Fruit fly (Drosophila melanogaster) whole organism, wandering third instar larva: Measurements from ENCODE around the gene ND-20L.

Source experiments
- Abd-B ChIP-seq: fragments of >200 bp; optimal IDR thresholded peaks from 2 replicates; lab custom pipeline; 2017; ENCODE audit warnings: missing biosample characterization, missing genetic modification characterization
- CG32264 ChIP-seq: fragments of 200-800 bp; sonication (Bioruptor generic); optimal IDR thresholded peaks from 2 replicates; lab custom pipeline; 2016; ENCODE audit warnings: missing biosample characterization, missing genetic modification characterization
- CrebA ChIP-seq: fragments of 200-800 bp; sonication (Bioruptor generic); optimal IDR thresholded peaks from 2 replicates; lab custom pipeline; 2016; ENCODE audit warnings: missing biosample characterization, mild to moderate bottlenecking, missing genetic modification characterization, borderline replicate concordance
- Dfd ChIP-seq: fragments of >200 bp; optimal IDR thresholded peaks from 2 replicates; lab custom pipeline; 2017; ENCODE audit warnings: missing biosample characterization, missing genetic modification characterization
- Dif ChIP-seq: fragments of 200-275, 200-300 bp; sonication (Bioruptor generic); optimal IDR thresholded peaks from 2 replicates; lab custom pipeline; 2018; ENCODE audit warnings: missing biosample characterization, missing genetic modification characterization; ENCODE audit not compliant: partially characterized antibody
- HLH106 ChIP-seq: fragments of 200-800 bp; optimal IDR thresholded peaks from 3 replicates; lab custom pipeline; 2019; ENCODE audit warnings: missing biosample characterization, mild to moderate bottlenecking, missing genetic modification characterization, moderate library complexity
- Hr83 ChIP-seq: fragments of 200-300 bp; sonication (Bioruptor generic); optimal IDR thresholded peaks from 2 replicates; lab custom pipeline; 2016; ENCODE audit warnings: missing biosample characterization, mild to moderate bottlenecking, missing genetic modification characterization, moderate library complexity; ENCODE audit not compliant: poor library complexity, severe bottlenecking
- Jra ChIP-seq: sonication (Bioruptor generic); optimal IDR thresholded peaks from 2 replicates; lab custom pipeline; 2016; ENCODE audit warnings: missing biosample characterization, missing genetic modification characterization
- Mio ChIP-seq: sonication (Bioruptor generic); optimal IDR thresholded peaks from 2 replicates; lab custom pipeline; 2016; ENCODE audit warnings: missing biosample characterization, missing genetic modification characterization
- Myc ChIP-seq: fragments of >200 bp; optimal IDR thresholded peaks from 2 replicates; lab custom pipeline; 2017
- N ChIP-seq: fragments of >200 bp; optimal IDR thresholded peaks from 2 replicates; lab custom pipeline; 2018; ENCODE audit warnings: missing biosample characterization, missing external identifiers, missing genetic modification characterization
- OdsH ChIP-seq: fragments of 200-800 bp; sonication (Bioruptor generic); optimal IDR thresholded peaks from 2 replicates; lab custom pipeline; 2016; ENCODE audit warnings: missing biosample characterization, mild to moderate bottlenecking, missing genetic modification characterization
- Rel ChIP-seq, 2 experiments: fragments of 200-800 bp; sonication (Bioruptor generic) in 1 of 2; optimal IDR thresholded peaks; 2 replicates in 1 of 2; 3 replicates in 1 of 2; lab custom pipeline; 2016 to 2019; ENCODE audit warnings: mild to moderate bottlenecking in 2 of 2, missing biosample characterization in 2 of 2, missing genetic modification characterization in 2 of 2, moderate library complexity in 1 of 2
- Sp1 ChIP-seq: fragments of 200-800 bp; sonication (Bioruptor generic); optimal IDR thresholded peaks from 3 replicates; lab custom pipeline; 2019; ENCODE audit warnings: missing biosample characterization, mild to moderate bottlenecking, missing genetic modification characterization, moderate library complexity
- Vsx2 ChIP-seq: fragments of 200-300, 225-300 bp; sonication (Bioruptor generic); optimal IDR thresholded peaks from 2 replicates; lab custom pipeline; 2018; ENCODE audit warnings: missing biosample characterization, missing genetic modification characterization; ENCODE audit not compliant: partially characterized antibody
- br ChIP-seq: fragments of 200-800 bp; sonication (Bioruptor generic); optimal IDR thresholded peaks from 2 replicates; lab custom pipeline; 2016; ENCODE audit warnings: missing biosample characterization, missing genetic modification characterization
- brk ChIP-seq: fragments of 200-800 bp; sonication (Bioruptor generic); optimal IDR thresholded peaks from 2 replicates; lab custom pipeline; 2016; ENCODE audit warnings: missing biosample characterization, mild to moderate bottlenecking, missing genetic modification characterization
- dl ChIP-seq, 2 experiments: fragments of 175-275, 200-275 bp in 1 of 2; fragments of 200-275 bp in 1 of 2; sonication (Bioruptor generic); optimal IDR thresholded peaks; lab custom pipeline; 2018; ENCODE audit warnings: mild to moderate bottlenecking in 2 of 2, missing biosample characterization in 2 of 2, missing genetic modification characterization in 2 of 2, moderate library complexity in 2 of 2; ENCODE audit not compliant: partially characterized antibody in 2 of 2, insufficient read depth in 1 of 2
- foxo ChIP-seq, 2 experiments: fragments of 200-800 bp; sonication (Bioruptor generic); optimal IDR thresholded peaks; 2 replicates in 1 of 2; 3 replicates in 1 of 2; lab custom pipeline; 2016 to 2017; ENCODE audit warnings: missing biosample characterization in 2 of 2, missing genetic modification characterization in 2 of 2
- fru ChIP-seq: fragments of 200-800 bp; sonication (Bioruptor generic); optimal IDR thresholded peaks from 3 replicates; lab custom pipeline; 2016; ENCODE audit warnings: missing biosample characterization, mild to moderate bottlenecking, missing genetic modification characterization
- h ChIP-seq: fragments of 200-800 bp; sonication (Bioruptor generic); optimal IDR thresholded peaks from 3 replicates; lab custom pipeline; 2016; ENCODE audit warnings: missing biosample characterization, mild to moderate bottlenecking, missing genetic modification characterization
- jim ChIP-seq: fragments of 175-275, 200-325 bp; sonication (Bioruptor generic); optimal IDR thresholded peaks from 2 replicates; lab custom pipeline; 2016; ENCODE audit warnings: missing biosample characterization, mild to moderate bottlenecking, missing genetic modification characterization
- lola ChIP-seq: fragments of >200 bp; optimal IDR thresholded peaks from 2 replicates; lab custom pipeline; 2017; ENCODE audit warnings: missing biosample characterization, missing genetic modification characterization
- psq ChIP-seq: fragments of 200-800 bp; sonication (Bioruptor generic); optimal IDR thresholded peaks from 3 replicates; lab custom pipeline; 2017; ENCODE audit warnings: missing biosample characterization, mild to moderate bottlenecking, missing genetic modification characterization, moderate library complexity
- rgr ChIP-seq: fragments of 200-800 bp; sonication (Bioruptor generic); optimal IDR thresholded peaks from 3 replicates; lab custom pipeline; 2016; ENCODE audit warnings: missing biosample characterization, mild to moderate bottlenecking, missing genetic modification characterization
- sage ChIP-seq: fragments of 200-800 bp; sonication (Bioruptor generic); optimal IDR thresholded peaks from 2 replicates; lab custom pipeline; 2016; ENCODE audit warnings: missing biosample characterization, mild to moderate bottlenecking, missing genetic modification characterization
- sv ChIP-seq: fragments of 200-800 bp; sonication (Bioruptor generic); optimal IDR thresholded peaks from 3 replicates; lab custom pipeline; 2016; ENCODE audit warnings: missing biosample characterization, missing genetic modification characterization
- tai ChIP-seq: sonication (Bioruptor generic); optimal IDR thresholded peaks from 2 replicates; lab custom pipeline; 2016; ENCODE audit warnings: missing biosample characterization, missing genetic modification characterization
- woc ChIP-seq: sonication (Bioruptor generic); optimal IDR thresholded peaks from 2 replicates; lab custom pipeline; 2016; ENCODE audit warnings: missing biosample characterization, mild to moderate bottlenecking, missing genetic modification characterization

ND-20L gene

DNA sequence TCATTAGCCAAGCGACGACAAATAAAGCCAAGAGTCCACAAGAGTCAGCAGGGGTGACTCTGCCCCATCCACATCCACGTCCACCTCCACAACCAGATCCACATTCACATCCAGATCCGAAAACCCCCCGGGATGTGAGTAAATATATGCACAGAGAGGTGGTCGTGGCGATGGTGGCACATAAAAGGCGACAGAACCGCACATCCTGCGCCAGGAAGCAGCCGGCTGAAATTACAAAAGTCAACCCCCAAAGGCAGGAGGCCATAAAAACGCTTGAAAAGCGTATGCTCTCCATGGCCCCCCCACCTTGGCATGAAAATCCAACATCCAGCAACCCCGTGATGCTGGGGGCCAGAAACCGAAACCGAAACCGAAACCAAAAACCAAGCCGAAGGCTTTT is 35.2 kb downstream of the ND-20L start:
- no peak for TF ChIP-seq rgr (GFP tag; lab: Kevin White, UChicago)
- TF ChIP-seq Hr83 (GFP tag; lab: Kevin White, UChicago), result no peak
- no peak for TF ChIP-seq CG32264 (GFP tag; lab: Kevin White, UChicago)
- no peak for TF ChIP-seq br (GFP tag; lab: Kevin White, UChicago)
- TF ChIP-seq lola (GFP tag; lab: Kevin White, UChicago), result no peak
- no peak for TF ChIP-seq tai (GFP tag; lab: Kevin White, UChicago)
- TF ChIP-seq Mio (GFP tag; lab: Kevin White, UChicago), result no peak
- no peak for TF ChIP-seq Myc (lab: Kevin White, UChicago)
- no peak for TF ChIP-seq Jra (GFP tag; lab: Kevin White, UChicago)
- no peak for TF ChIP-seq OdsH (GFP tag; lab: Kevin White, UChicago)

DNA sequence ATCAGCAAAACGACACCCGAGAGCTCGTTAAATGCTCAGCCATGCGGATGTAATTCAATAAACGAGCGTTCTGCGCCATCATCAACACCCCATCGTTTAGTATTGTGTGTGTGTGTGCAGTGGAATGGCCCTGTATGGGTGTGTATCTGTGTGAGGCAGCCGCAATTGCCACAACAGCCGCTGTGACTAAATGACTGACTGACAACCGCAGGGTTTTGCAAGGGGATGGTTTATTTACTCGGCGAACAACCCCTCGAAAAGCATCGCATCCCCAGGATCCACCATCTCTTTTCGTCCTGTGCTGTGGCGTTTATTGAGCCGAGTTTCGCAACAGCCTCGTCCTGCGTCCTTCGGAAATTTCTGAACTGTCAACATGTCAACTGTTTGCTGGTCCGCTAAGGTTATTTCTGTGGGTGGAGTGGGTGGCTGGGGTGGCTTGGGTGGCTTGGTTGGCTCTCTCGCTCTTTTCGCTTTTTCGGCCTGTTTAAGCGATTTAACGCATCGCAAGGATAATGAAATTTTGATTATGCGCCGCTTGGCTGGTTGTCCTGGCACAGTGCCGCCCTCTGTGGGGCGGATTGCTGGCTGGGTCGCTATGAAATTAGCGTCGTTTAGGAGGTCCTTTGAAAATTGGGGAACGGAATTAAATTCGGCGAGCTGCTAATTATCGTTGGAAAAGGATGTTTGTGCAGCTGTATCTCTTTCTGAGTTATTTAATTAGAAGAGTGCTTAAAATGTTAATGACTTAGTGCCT is 37.5 kb downstream of the ND-20L start:
- no peak for TF ChIP-seq Dif (GFP tag; lab: Kevin White, UChicago)
- no peak for TF ChIP-seq Vsx2 (GFP tag; lab: Kevin White, UChicago)
- TF ChIP-seq Jra (GFP tag; lab: Kevin White, UChicago), result no peak
- no peak for TF ChIP-seq lola (GFP tag; lab: Kevin White, UChicago)
- TF ChIP-seq CG32264 (GFP tag; lab: Kevin White, UChicago), result no peak
- no peak for TF ChIP-seq psq (GFP tag; lab: Kevin White, UChicago)
- no peak for TF ChIP-seq woc (GFP tag; lab: Kevin White, UChicago)
- TF ChIP-seq br (GFP tag; lab: Kevin White, UChicago), result no peak
- TF ChIP-seq CrebA (GFP tag; lab: Kevin White, UChicago), result no peak

DNA sequence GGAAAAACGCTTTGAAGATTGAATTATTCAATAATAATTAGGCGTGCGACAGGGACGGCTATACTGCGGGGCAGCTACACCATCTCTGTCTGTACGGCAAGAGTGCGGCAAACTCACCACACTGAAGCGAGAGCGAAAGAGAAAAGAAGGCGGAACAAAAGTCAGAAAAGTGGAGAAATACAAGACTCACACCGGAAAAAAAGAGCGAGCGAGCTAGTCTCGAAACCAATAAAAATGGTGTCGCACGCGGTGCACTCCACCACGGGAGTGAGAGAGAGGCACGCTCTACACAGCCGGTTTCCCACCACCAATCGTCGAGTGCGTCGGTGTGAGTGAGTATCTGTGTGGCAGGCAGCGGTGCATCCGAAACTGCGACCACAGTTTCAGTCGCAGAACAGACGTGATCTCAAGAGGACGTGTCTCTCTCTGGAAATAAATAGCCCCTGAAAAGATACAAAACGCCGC is 40.5 kb downstream of the ND-20L start, which contains the start of gene Dr:
TSS of gene Dr (plus strand) at position 384 of the 465 bp plus-strand sequence.
- peak; percentile 28 for TF ChIP-seq h
- peak; percentile 35 for TF ChIP-seq Myc (lab: Kevin White, UChicago)
- TF ChIP-seq Rel (GFP tag; optimal IDR thresholded peaks at IDR 0.05; lab: Kevin White, UChicago), result no peak
- peak; percentile 14 for TF ChIP-seq Rel (tag; optimal IDR thresholded peaks at IDR 0.05; lab: Kevin White, UChicago)
- TF ChIP-seq fru (GFP tag; lab: Kevin White, UChicago), result no peak
- TF ChIP-seq psq (GFP tag; lab: Kevin White, UChicago), result peak; percentile 34
- TF ChIP-seq Abd-B (GFP tag; lab: Kevin White, UChicago), result no peak
- no peak for TF ChIP-seq tai (GFP tag; lab: Kevin White, UChicago)
- no peak for TF ChIP-seq br (GFP tag; lab: Kevin White, UChicago)
- peak; percentile 13 for TF ChIP-seq rgr (GFP tag; lab: Kevin White, UChicago)
- TF ChIP-seq Vsx2 (GFP tag; lab: Kevin White, UChicago), result peak; percentile 64
- TF ChIP-seq brk (GFP tag; lab: Kevin White, UChicago), result peak; percentile 21
- no peak for TF ChIP-seq Sp1 (GFP tag; lab: Kevin White, UChicago)
- peak; percentile 21 for TF ChIP-seq OdsH (GFP tag; lab: Kevin White, UChicago)
- peak; percentile 68 for TF ChIP-seq Hr83 (GFP tag; lab: Kevin White, UChicago)
- TF ChIP-seq jim (GFP tag; lab: Kevin White, UChicago), result no peak
- TF ChIP-seq sage (GFP tag; lab: Kevin White, UChicago), result no peak
- peak; percentile 11 for TF ChIP-seq N (GFP tag; lab: Kevin White, UChicago)
- TF ChIP-seq Dif (GFP tag; lab: Kevin White, UChicago), result peak; percentile 24
- no peak for TF ChIP-seq sv (GFP tag; lab: Kevin White, UChicago)
- TF ChIP-seq HLH106, result no peak
- TF ChIP-seq foxo (GFP tag; optimal IDR thresholded peaks at IDR 0.05; lab: Kevin White, UChicago), result peak in 1 of 2 experiments; percentile 12
- peak; percentile 52 to 61 for TF ChIP-seq dl (GFP tag; optimal IDR thresholded peaks at IDR 0.05; lab: Kevin White, UChicago; ENCODE audit: insufficient read depth in 1 of 2, partially characterized antibody in 2 of 2)

DNA sequence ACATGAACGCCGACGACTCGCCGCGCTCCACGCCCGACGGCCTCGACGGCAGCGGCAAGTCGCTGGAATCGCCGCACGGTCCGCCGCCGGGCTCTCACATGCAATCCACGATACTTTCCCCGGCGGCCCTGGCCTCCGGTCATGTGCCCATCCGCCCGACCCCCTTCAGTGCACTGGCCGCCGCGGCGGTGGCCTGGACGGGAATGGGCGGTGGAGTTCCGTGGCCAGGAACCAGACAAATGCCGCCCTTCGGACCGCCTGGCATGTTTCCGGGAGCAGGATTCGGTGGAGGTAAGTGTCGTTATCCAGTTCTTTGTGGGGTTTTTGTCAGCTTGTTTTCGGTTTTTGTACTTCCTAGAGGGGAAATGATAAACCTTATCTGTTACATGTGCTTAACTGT is 42.0 kb downstream of the ND-20L start:
- TF ChIP-seq Dfd (peak; percentile 74), sv (GFP tag; lab: Kevin White, UChicago) (no peak)
